Worm (Caenorhabditis elegans): Measurements from ENCODE around the gene phat-5.

phat-5 gene

ce11 chrV:4080546-4080945, 41.8 kb downstream of the phat-5 start:
- TF ChIP-seq tab-1 (GFP tag; IDR thresholded peaks at IDR 0.05) (no peak), klf-2 (GFP tag; conservative IDR thresholded peaks at IDR 0.05) (no peak), ref-1 (GFP tag; conservative IDR thresholded peaks at IDR 0.05) (no peak), ztf-29 (GFP tag; IDR thresholded peaks at IDR 0.05) (no peak), flt-1 (GFP tag; IDR thresholded peaks at IDR 0.05) (no peak), T22C8.4 (GFP tag; IDR thresholded peaks at IDR 0.05) (no peak), cog-1 (tag; optimal IDR thresholded peaks at IDR 0.05) (no peak), ztf-23 (GFP tag; IDR thresholded peaks at IDR 0.05) (no peak), med-1 (GFP tag; optimal IDR thresholded peaks at IDR 0.05; ENCODE audit: insufficient read depth) (no peak)

ce11 chrV:4073455-4073854, 48.9 kb downstream of the phat-5 start, which contains the start of gene otpl-2:
otpl-2 (plus strand) TSS chrV:4073755.
- TF ChIP-seq T22C8.4 (GFP tag; IDR thresholded peaks at IDR 0.05) (no peak), ztf-29 (GFP tag; IDR thresholded peaks at IDR 0.05) (no peak), tab-1 (GFP tag; IDR thresholded peaks at IDR 0.05) (no peak), cog-1 (tag; optimal IDR thresholded peaks at IDR 0.05) (no peak)
